Worm (Caenorhabditis elegans) whole organism, L2 larva: ENCODE results near the gene shn-1.

ENCODE experiments used
- elt-1 ChIP-seq: fragments of 150-350 bp; optimal IDR thresholded peaks from 2 replicates; lab custom pipeline; 2014; ENCODE audit warnings: missing biosample characterization, missing genetic modification characterization
- lin-11 ChIP-seq: fragments of 150-350 bp; sonication (generic microtip); optimal IDR thresholded peaks from 2 replicates; lab custom pipeline; 2014; ENCODE audit warnings: missing biosample characterization, missing genetic modification characterization, inconsistent platforms, mixed read lengths
- lin-13 ChIP-seq: fragments of 150-350 bp; optimal IDR thresholded peaks from 2 replicates; lab custom pipeline; 2014; ENCODE audit warnings: missing biosample characterization, missing genetic modification reagents, missing genetic modification characterization
- mab-5 ChIP-seq: fragments of 150-350 bp; optimal IDR thresholded peaks from 2 replicates; lab custom pipeline; 2014; ENCODE audit warnings: missing biosample characterization, missing genetic modification characterization
- nhr-237 ChIP-seq: fragments of 150-350 bp; optimal IDR thresholded peaks from 2 replicates; lab custom pipeline; 2014; ENCODE audit warnings: missing biosample characterization, missing genetic modification characterization
- nhr-77 ChIP-seq: fragments of 150-350 bp; optimal IDR thresholded peaks from 2 replicates; lab custom pipeline; 2014; ENCODE audit warnings: missing biosample characterization, missing genetic modification characterization
- skn-1 ChIP-seq: sonication (generic microtip); optimal IDR thresholded peaks from 2 replicates; lab custom pipeline; 2017; ENCODE audit warnings: missing biosample characterization, missing genetic modification characterization

DNA sequence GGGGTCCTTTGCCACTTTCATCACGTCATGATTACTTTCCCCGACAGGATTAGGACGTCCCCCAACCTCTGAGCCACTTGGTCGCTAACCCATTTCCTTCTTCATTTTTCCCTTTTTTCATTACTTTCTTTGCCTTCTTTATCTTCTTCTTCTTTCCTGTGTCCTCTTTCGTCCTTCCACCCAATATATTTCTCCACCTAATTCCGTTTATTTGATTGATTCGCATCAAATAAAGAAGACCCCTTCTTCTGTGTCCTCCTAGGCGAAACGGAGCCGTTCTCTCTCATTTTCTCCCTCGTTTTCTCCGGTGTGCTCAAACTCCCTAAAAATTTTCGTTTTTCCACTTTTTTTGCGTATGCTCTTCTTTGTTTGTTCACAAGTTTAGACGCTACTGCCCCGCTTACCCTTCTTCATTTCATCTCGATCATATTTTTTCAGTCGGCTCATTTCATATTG is 18.9 kb upstream of the shn-1 start, which contains the start of gene C05D12.7:
- TF ChIP-seq mab-5 (tag; lab: Kevin White, UChicago) (no peak), lin-11 (tag; lab: Kevin White, UChicago) (no peak), elt-1 (tag; lab: Kevin White, UChicago) (no peak), skn-1 (tag; lab: Kevin White, UChicago) (no peak), nhr-237 (tag; lab: Kevin White, UChicago) (no peak), lin-13 (GFP tag; lab: Kevin White, UChicago) (no peak), nhr-77 (tag; lab: Kevin White, UChicago) (no peak)
